Worm (Caenorhabditis elegans): ENCODE measurements around the gene prp-6.

DNA sequence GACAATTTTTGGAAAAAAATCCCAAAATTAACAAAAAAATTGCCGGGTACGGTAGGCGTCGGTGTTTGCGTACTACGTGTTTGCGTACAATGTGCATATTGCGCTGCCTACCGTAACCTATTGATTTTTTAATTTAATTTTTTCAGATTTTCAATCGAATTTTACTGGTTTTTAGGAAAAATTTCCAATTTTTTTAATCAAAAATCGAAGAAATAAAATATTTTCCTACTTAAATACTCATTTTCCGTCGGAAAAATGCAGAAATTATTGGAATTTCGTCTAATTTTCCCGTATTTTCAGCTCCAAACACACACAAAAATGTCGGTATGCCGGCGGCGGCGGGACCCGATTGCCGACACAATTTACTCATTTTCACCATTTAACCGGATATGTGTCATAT lies 36.3 kb upstream of the prp-6 start, which contains the start of gene Y59A8B.21:
- TF ChIP-seq akir-1 (GFP tag; optimal IDR thresholded peaks at IDR 0.05) (no peak), sea-2 (GFP tag; IDR thresholded peaks at IDR 0.05) (no peak), F52B5.7 (tag; optimal IDR thresholded peaks at IDR 0.05) (no peak), pbrm-1 (GFP tag; IDR thresholded peaks at IDR 0.05) (no peak), tbx-9 (tag; optimal IDR thresholded peaks at IDR 0.05; ENCODE audit: borderline replicate concordance) (no peak), mxl-1 (tag; optimal IDR thresholded peaks at IDR 0.05) (no peak), Y67H2A.10 (GFP tag; conservative IDR thresholded peaks at IDR 0.05) (no peak), ets-4 (GFP tag; optimal IDR thresholded peaks at IDR 0.05) (no peak)

All from whole organism, young adult.